Fruit fly (Drosophila melanogaster) whole organism, prepupa: ENCODE measurements around the gene CG31775.

Experiments
- CG10631 ChIP-seq: fragments of 200-800 bp; sonication (Bioruptor generic); optimal IDR thresholded peaks from 2 replicates; lab custom pipeline; 2016; ENCODE audit warnings: missing biosample characterization, missing genetic modification characterization
- CG11294 ChIP-seq: fragments of 200-800 bp; sonication (Bioruptor generic); IDR thresholded peaks from 2 replicates; pipeline ENCODE4 v1.3.6; 2022; ENCODE audit warnings: missing biosample characterization, missing genetic modification characterization
- CG11762 ChIP-seq: fragments of 200-800 bp; sonication (Bioruptor generic); optimal IDR thresholded peaks from 3 replicates; lab custom pipeline; 2016; ENCODE audit warnings: missing biosample characterization, missing genetic modification characterization; ENCODE audit not compliant: insufficient read depth
- CG15336 ChIP-seq: fragments of 200-800 bp; sonication (Bioruptor generic); IDR thresholded peaks from 2 replicates; pipeline ENCODE4 v1.3.6; 2022; ENCODE audit warnings: missing biosample characterization, missing genetic modification characterization
- CG1621 ChIP-seq: fragments of 200-800 bp; sonication (Bioruptor generic); optimal IDR thresholded peaks from 3 replicates; lab custom pipeline; 2018; ENCODE audit warnings: missing biosample characterization, mild to moderate bottlenecking, missing genetic modification characterization
- CG6163 ChIP-seq: fragments of 200-800 bp; sonication (Bioruptor generic); IDR thresholded peaks from 3 replicates; pipeline ENCODE4 v1.3.6; 2022; ENCODE audit warnings: missing biosample characterization, missing genetic modification characterization
- CG6792 ChIP-seq: fragments of 200-800 bp; sonication (Bioruptor generic); optimal IDR thresholded peaks from 3 replicates; lab custom pipeline; 2016; ENCODE audit warnings: missing biosample characterization, missing genetic modification characterization
- CG6854 ChIP-seq: fragments of 200-800 bp; sonication (Bioruptor generic); optimal IDR thresholded peaks from 2 replicates; lab custom pipeline; 2017; ENCODE audit warnings: missing biosample characterization, mild to moderate bottlenecking, missing genetic modification characterization
- CG7368 ChIP-seq: fragments of 200-800 bp; sonication (Bioruptor generic); optimal IDR thresholded peaks from 3 replicates; lab custom pipeline; 2016; ENCODE audit warnings: missing biosample characterization, missing genetic modification characterization
- CG9139 ChIP-seq: fragments of 200-800 bp; sonication (Bioruptor generic); optimal IDR thresholded peaks from 3 replicates; lab custom pipeline; 2017; ENCODE audit warnings: missing biosample characterization, mild to moderate bottlenecking, missing genetic modification characterization
- Eip78C ChIP-seq: fragments of 200-800 bp; sonication (Bioruptor generic); peaks from one replicate; lab custom pipeline; 2016; ENCODE audit warnings: missing biosample characterization, missing genetic modification characterization
- Eip93F ChIP-seq: fragments of 200-800 bp; sonication (Bioruptor generic); optimal IDR thresholded peaks from 2 replicates; lab custom pipeline; 2016; ENCODE audit warnings: missing biosample characterization, mild to moderate bottlenecking, missing genetic modification characterization
- Gug ChIP-seq: fragments of 200-800 bp; sonication (Bioruptor generic); IDR thresholded peaks from 2 replicates; pipeline ENCODE4 v1.3.6; 2022; ENCODE audit warnings: missing biosample characterization, missing genetic modification characterization
- Sox15 ChIP-seq: fragments of 200-800 bp; sonication (Bioruptor generic); optimal IDR thresholded peaks from 3 replicates; lab custom pipeline; 2016; ENCODE audit warnings: missing biosample characterization, missing genetic modification characterization
- dsx ChIP-seq: fragments of 200-800 bp; optimal IDR thresholded peaks from 3 replicates; lab custom pipeline; 2019; ENCODE audit warnings: missing biosample characterization, mild to moderate bottlenecking, missing genetic modification characterization, moderate library complexity; ENCODE audit not compliant: poor library complexity, severe bottlenecking
- eg ChIP-seq: fragments of 200-800 bp; sonication (Bioruptor generic); IDR thresholded peaks from 3 replicates; pipeline ENCODE4 v1.3.6; 2022; ENCODE audit warnings: missing biosample characterization, missing genetic modification characterization
- esn ChIP-seq: fragments of 200-800 bp; sonication (Bioruptor generic); optimal IDR thresholded peaks from 2 replicates; lab custom pipeline; 2016; ENCODE audit warnings: missing biosample characterization, mild to moderate bottlenecking, missing genetic modification characterization, moderate library complexity
- lz ChIP-seq: fragments of 200-800 bp; sonication (Bioruptor generic); optimal IDR thresholded peaks from 3 replicates; lab custom pipeline; 2016; ENCODE audit warnings: missing biosample characterization, missing genetic modification characterization
- net ChIP-seq: fragments of 200-800 bp; sonication (Bioruptor generic); optimal IDR thresholded peaks from 3 replicates; lab custom pipeline; 2016; ENCODE audit warnings: missing biosample characterization, missing genetic modification characterization
- spab ChIP-seq: fragments of 200-800 bp; sonication (Bioruptor generic); optimal IDR thresholded peaks from 2 replicates; lab custom pipeline; 2017; ENCODE audit warnings: missing biosample characterization, mild to moderate bottlenecking, missing genetic modification characterization, missing genetic modification reagents
- topi ChIP-seq: fragments of 200-800 bp; sonication (Bioruptor generic); optimal IDR thresholded peaks from 3 replicates; lab custom pipeline; 2016; ENCODE audit warnings: missing biosample characterization, missing genetic modification characterization

The CG31775 gene

dm6 chr2L:14688922-14689711 is 48.5 kb downstream of the CG31775 start, which contains the start of gene osp (continued):
- TF ChIP-seq CG11294 (GFP tag; lab: Robert Waterston, UW) (peak; percentile 98), topi (peak; percentile 97), CG6163 (GFP tag; lab: Robert Waterston, UW) (peak; percentile 99), Eip78C (peak; percentile 100), Sox15 (peak; percentile 93), CG6792 (GFP tag; lab: Kevin White, UChicago) (peak; percentile 98), CG11762 (GFP tag; lab: Kevin White, UChicago) (peak; percentile 98), spab (peak; percentile 98), CG9139 (GFP tag; lab: Kevin White, UChicago) (peak; percentile 98), lz (GFP tag; lab: Kevin White, UChicago) (peak; percentile 95)

- TF ChIP-seq Gug (GFP tag; lab: Robert Waterston, UW) (no peak), CG1621 (tag; lab: Kevin White, UChicago) (no peak), CG6163 (GFP tag; lab: Robert Waterston, UW) (0 out of 3 replicates have a peak, but pooled peaks have one; percentile 6), Eip93F (no peak), net (GFP tag; lab: Kevin White, UChicago) (no peak), dsx (no peak), CG10631 (GFP tag; lab: Kevin White, UChicago) (no peak), eg (0 out of 3 replicates have a peak, but pooled peaks have one; percentile 37), CG7368 (no peak)
Measured at dm6 chr2L:14688274-14688840, 49.2 kb downstream of the CG31775 start.

- TF ChIP-seq esn = no peak
- TF ChIP-seq CG15336 (GFP tag; lab: Robert Waterston, UW) = no peak
- TF ChIP-seq spab = no peak
- TF ChIP-seq CG6854 (GFP tag; lab: Kevin White, UChicago) = no peak
Measured at dm6 chr2L:14687359-14687758, 50.2 kb downstream of the CG31775 start.
